Worm (Caenorhabditis elegans) whole organism, early embryonic: ENCODE data around the gene F56H9.2.

Source experiments
- B0310.2 ChIP-seq: sonication (generic microtip); optimal IDR thresholded peaks from 2 replicates; lab custom pipeline; 2016; ENCODE audit warnings: mild to moderate bottlenecking, missing genetic modification characterization, missing compliant biosample characterization
- F13C5.2 ChIP-seq: sonication (generic microtip); optimal IDR thresholded peaks from 2 replicates; lab custom pipeline; 2017; ENCODE audit warnings: mild to moderate bottlenecking, missing genetic modification characterization, inconsistent platforms, missing compliant biosample characterization
- aly-1 ChIP-seq: sonication (generic microtip); optimal IDR thresholded peaks from 2 replicates; lab custom pipeline; 2016; ENCODE audit warnings: missing genetic modification characterization, missing compliant biosample characterization
- ama-1 ChIP-seq: fragments of 150-350 bp; optimal IDR thresholded peaks from 2 replicates; lab custom pipeline; 2014
- ceh-13 ChIP-seq: fragments of 200-800 bp; sonication (Bioruptor generic); optimal IDR thresholded peaks from 2 replicates; lab custom pipeline; 2018; ENCODE audit warnings: mild to moderate bottlenecking, missing genetic modification characterization, missing compliant biosample characterization
- ceh-36 ChIP-seq: sonication (generic microtip); optimal IDR thresholded peaks from 2 replicates; lab custom pipeline; 2016; ENCODE audit warnings: missing genetic modification characterization, inconsistent platforms, missing compliant biosample characterization
- ets-7 ChIP-seq: sonication (generic microtip); optimal IDR thresholded peaks from 2 replicates; lab custom pipeline; 2016; ENCODE audit warnings: missing genotype, missing genetic modification characterization, missing compliant biosample characterization
- flt-1 ChIP-seq: fragments of 200-800 bp; sonication (Bioruptor generic); IDR thresholded peaks from 2 replicates; pipeline ENCODE4 v1.3.6; 2022; ENCODE audit warnings: missing genetic modification characterization, missing compliant biosample characterization
- hmbx-1 ChIP-seq: sonication (generic microtip); optimal IDR thresholded peaks from 2 replicates; lab custom pipeline; 2016; ENCODE audit warnings: mild to moderate bottlenecking, missing genetic modification characterization, missing compliant biosample characterization
- hmg-4 ChIP-seq: fragments of 200-800 bp; sonication (Bioruptor generic); optimal IDR thresholded peaks from 2 replicates; lab custom pipeline; 2018; ENCODE audit warnings: mild to moderate bottlenecking, missing genetic modification characterization, missing compliant biosample characterization
- hnd-1 ChIP-seq: sonication (generic microtip); optimal IDR thresholded peaks from 2 replicates; lab custom pipeline; 2016; ENCODE audit warnings: missing genetic modification characterization, missing compliant biosample characterization
- pes-1 ChIP-seq: fragments of 200-800 bp; sonication (Bioruptor generic); IDR thresholded peaks from 2 replicates; pipeline ENCODE4 v1.3.6; 2022; ENCODE audit warnings: missing genetic modification reagents, missing genetic modification characterization, missing compliant biosample characterization
- scrt-1 ChIP-seq: fragments of 200-800 bp; sonication (Bioruptor generic); IDR thresholded peaks from 2 replicates; pipeline ENCODE4 v1.3.6; 2022; ENCODE audit warnings: missing genetic modification characterization, missing compliant biosample characterization
- sea-1 ChIP-seq: fragments of 200-800 bp; sonication (Bioruptor generic); conservative IDR thresholded peaks from 2 replicates; pipeline ENCODE4 v1.3.6; 2022; ENCODE audit warnings: missing genetic modification characterization, missing compliant biosample characterization
- tbx-11 ChIP-seq: fragments of 200-800 bp; sonication (Bioruptor generic); IDR thresholded peaks from 2 replicates; pipeline ENCODE4 v1.3.6; 2022; ENCODE audit warnings: missing genetic modification characterization, missing compliant biosample characterization
- tbx-37 ChIP-seq: fragments of 200-800 bp; sonication (Bioruptor generic); conservative IDR thresholded peaks from 2 replicates; pipeline ENCODE4 v1.3.6; 2022; ENCODE audit warnings: missing genetic modification reagents, missing genetic modification characterization, missing compliant biosample characterization
- tra-4 ChIP-seq: sonication (generic microtip); optimal IDR thresholded peaks from 2 replicates; lab custom pipeline; 2017; ENCODE audit warnings: missing genetic modification characterization, missing compliant biosample characterization

Gene F56H9.2

ce11 chrV:12679292-12679691 is 41.8 kb downstream of the F56H9.2 start:
- TF ChIP-seq tbx-11 (GFP tag; lab: Robert Waterston, UW) = no peak
- no peak for TF ChIP-seq B0310.2 (tag; lab: Kevin White, UChicago)
- no peak for TF ChIP-seq sea-1 (GFP tag; lab: Robert Waterston, UW)
- TF ChIP-seq ceh-36 = no peak
- no peak for TF ChIP-seq aly-1
- no peak for TF ChIP-seq ama-1 (lab: Kevin White, UChicago)
- no peak for TF ChIP-seq tbx-37 (GFP tag; lab: Robert Waterston, UW)
- no peak for TF ChIP-seq scrt-1
- no peak for TF ChIP-seq hmg-4 (GFP tag; lab: Kevin White, UChicago)
- TF ChIP-seq ceh-13 = no peak
- TF ChIP-seq F13C5.2 (tag; lab: Kevin White, UChicago) = no peak
- TF ChIP-seq pes-1 = no peak
- TF ChIP-seq ets-7 = no peak
- TF ChIP-seq hnd-1 (tag; lab: Kevin White, UChicago) = no peak
- no peak for TF ChIP-seq tra-4

- TF ChIP-seq ceh-36 = no peak
- no peak for TF ChIP-seq scrt-1
- no peak for TF ChIP-seq hnd-1 (tag; lab: Kevin White, UChicago)
- no peak for TF ChIP-seq tbx-11 (GFP tag; lab: Robert Waterston, UW)
- TF ChIP-seq aly-1 = no peak
- TF ChIP-seq F13C5.2 (tag; lab: Kevin White, UChicago) = no peak
- no peak for TF ChIP-seq B0310.2 (tag; lab: Kevin White, UChicago)
- no peak for TF ChIP-seq hmbx-1
- no peak for TF ChIP-seq ets-7
- no peak for TF ChIP-seq flt-1 (GFP tag; lab: Robert Waterston, UW)
- no peak for TF ChIP-seq ama-1 (lab: Kevin White, UChicago)
Observed at ce11 chrV:12679807-12680206, 42.3 kb downstream of the F56H9.2 start, which contains the start of gene frpr-15. frpr-15 (plus strand) TSS chrV:12680107.

DNA sequence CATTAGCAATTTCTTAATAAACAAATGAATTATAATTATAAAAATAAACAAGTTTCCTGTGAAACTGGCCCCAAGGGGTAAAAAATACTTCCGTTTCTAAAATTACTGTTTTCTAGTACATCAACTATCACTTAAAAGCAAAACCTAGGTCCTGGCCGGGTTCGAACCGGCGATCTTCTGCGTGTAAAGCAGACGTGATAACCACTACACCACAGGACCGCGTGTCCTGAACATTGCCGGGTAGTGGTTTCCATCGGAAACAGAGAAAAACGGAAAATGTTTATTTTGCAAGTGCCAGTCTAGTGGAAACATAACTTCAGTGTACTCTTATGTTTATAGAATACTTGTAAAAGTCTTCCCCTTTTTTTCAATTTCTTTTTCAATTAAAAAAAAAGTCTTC is 45.7 kb downstream of the F56H9.2 start:
- TF ChIP-seq B0310.2 (tag; lab: Kevin White, UChicago) = no peak
- no peak for TF ChIP-seq F13C5.2 (tag; lab: Kevin White, UChicago)
- TF ChIP-seq hmbx-1 = no peak
- no peak for TF ChIP-seq ceh-13
- TF ChIP-seq ceh-36 = no peak
- TF ChIP-seq aly-1 = no peak
- no peak for TF ChIP-seq ets-7
- no peak for TF ChIP-seq pes-1
- no peak for TF ChIP-seq sea-1 (GFP tag; lab: Robert Waterston, UW)
- TF ChIP-seq ama-1 (lab: Kevin White, UChicago) = no peak
- no peak for TF ChIP-seq hnd-1 (tag; lab: Kevin White, UChicago)
